Fruit fly (Drosophila melanogaster) whole organism, embryonic: ENCODE data around the gene Crtc.

ENCODE experiments used
- ATbp ChIP-seq: fragments of 200-800 bp; sonication (Bioruptor generic); optimal IDR thresholded peaks from 2 replicates; lab custom pipeline; 2017; ENCODE audit warnings: missing biosample characterization, mild to moderate bottlenecking, missing genetic modification characterization, missing genetic modification reagents
- Antp ChIP-seq: fragments of 200-800 bp; sonication (Bioruptor generic); optimal IDR thresholded peaks from 3 replicates; lab custom pipeline; 2016; ENCODE audit warnings: missing biosample characterization, missing genetic modification characterization
- Atf3 ChIP-seq: fragments of 200-800 bp; sonication (Bioruptor generic); optimal IDR thresholded peaks from 3 replicates; lab custom pipeline; 2016; ENCODE audit warnings: missing biosample characterization, missing genetic modification characterization
- BtbVII ChIP-seq: fragments of 200-800 bp; sonication (Bioruptor generic); optimal IDR thresholded peaks from 3 replicates; lab custom pipeline; 2017; ENCODE audit warnings: missing biosample characterization, mild to moderate bottlenecking, missing genetic modification characterization
- CG11560 ChIP-seq: fragments of 200-800 bp; sonication (Bioruptor generic); IDR thresholded peaks from 3 replicates; pipeline ENCODE4 v1.3.6; 2022; ENCODE audit warnings: missing biosample characterization, missing genetic modification characterization
- CG11695 ChIP-seq: fragments of 200-800 bp; sonication (Bioruptor generic); IDR thresholded peaks from 3 replicates; pipeline ENCODE4 v1.3.6; 2022; ENCODE audit warnings: missing biosample characterization, missing genetic modification characterization
- CG12744 ChIP-seq: fragments of 200-800 bp; sonication (Bioruptor generic); optimal IDR thresholded peaks from 2 replicates; lab custom pipeline; 2016; ENCODE audit warnings: missing biosample characterization, missing genetic modification characterization
- CG14441 ChIP-seq: fragments of 200-800 bp; sonication (Bioruptor generic); IDR thresholded peaks from 2 replicates; pipeline ENCODE4 v1.3.6; 2022; ENCODE audit warnings: missing biosample characterization, missing genetic modification characterization
- CG14965 ChIP-seq: fragments of 200-800 bp; sonication (Bioruptor generic); optimal IDR thresholded peaks from 2 replicates; lab custom pipeline; 2016; ENCODE audit warnings: missing biosample characterization, missing genetic modification characterization, borderline replicate concordance
- CG15601 ChIP-seq: fragments of 200-800 bp; sonication (Bioruptor generic); optimal IDR thresholded peaks from 3 replicates; lab custom pipeline; 2019; ENCODE audit warnings: missing biosample characterization, mild to moderate bottlenecking, missing genetic modification characterization, moderate library complexity
- CG17361 ChIP-seq: fragments of 200-800 bp; sonication (Bioruptor generic); IDR thresholded peaks from 3 replicates; pipeline ENCODE4 v1.3.6; 2022; ENCODE audit warnings: missing biosample characterization, missing genetic modification characterization
- CG18476 ChIP-seq: fragments of 200-800 bp; sonication (Bioruptor generic); optimal IDR thresholded peaks from 2 replicates; lab custom pipeline; 2016; ENCODE audit warnings: missing biosample characterization, mild to moderate bottlenecking, missing genetic modification characterization
- CG2120 ChIP-seq: fragments of 200-800 bp; sonication (Bioruptor generic); optimal IDR thresholded peaks from 3 replicates; lab custom pipeline; 2016; ENCODE audit warnings: missing biosample characterization, missing genetic modification characterization
- CG2199 ChIP-seq: fragments of 200-800 bp; sonication (Bioruptor generic); IDR thresholded peaks from 3 replicates; pipeline ENCODE4 v1.3.6; 2022; ENCODE audit warnings: missing biosample characterization, missing genetic modification characterization
- CG2875 ChIP-seq: fragments of 200-800 bp; sonication (Bioruptor generic); optimal IDR thresholded peaks from 2 replicates; lab custom pipeline; 2017; ENCODE audit warnings: missing biosample characterization, mild to moderate bottlenecking, missing genetic modification characterization, missing genetic modification reagents
- CG31388 ChIP-seq: fragments of 200-800 bp; sonication (Bioruptor generic); optimal IDR thresholded peaks from 2 replicates; lab custom pipeline; 2016; ENCODE audit warnings: missing biosample characterization, missing genetic modification characterization
- CG3163 ChIP-seq: fragments of 200-800 bp; sonication (Bioruptor generic); optimal IDR thresholded peaks from 3 replicates; lab custom pipeline; 2016; ENCODE audit warnings: missing biosample characterization, missing genetic modification characterization
- CG33213 ChIP-seq: fragments of 200-800 bp; sonication (Bioruptor generic); optimal IDR thresholded peaks from 3 replicates; lab custom pipeline; 2016; ENCODE audit warnings: missing biosample characterization, missing genetic modification characterization
- CG33557 ChIP-seq: fragments of 200-800 bp; sonication (Bioruptor generic); optimal IDR thresholded peaks from 2 replicates; lab custom pipeline; 2019; ENCODE audit warnings: missing biosample characterization, mild to moderate bottlenecking, missing genetic modification characterization, moderate library complexity
- CG4730 ChIP-seq: fragments of 200-800 bp; sonication (Bioruptor generic); IDR thresholded peaks from 2 replicates; pipeline ENCODE4 v1.3.6; 2022; ENCODE audit warnings: missing biosample characterization, missing genetic modification characterization
- CG4820 ChIP-seq: fragments of 200-800 bp; sonication (Bioruptor generic); optimal IDR thresholded peaks from 3 replicates; lab custom pipeline; 2016; ENCODE audit warnings: missing biosample characterization, missing genetic modification characterization
- CG5245 ChIP-seq: fragments of 200-800 bp; sonication (Bioruptor generic); optimal IDR thresholded peaks from 3 replicates; lab custom pipeline; 2016; ENCODE audit warnings: missing biosample characterization, missing genetic modification characterization
- CG6654 ChIP-seq: fragments of 200-800 bp; sonication (Bioruptor generic); optimal IDR thresholded peaks from 2 replicates; lab custom pipeline; 2017; ENCODE audit warnings: missing biosample characterization, mild to moderate bottlenecking, missing genetic modification characterization
- CG6683 ChIP-seq: fragments of 200-800 bp; sonication (Bioruptor generic); optimal IDR thresholded peaks from 2 replicates; lab custom pipeline; 2017; ENCODE audit warnings: missing biosample characterization, mild to moderate bottlenecking, missing genetic modification characterization, missing genetic modification reagents
- CG7271 ChIP-seq: fragments of 200-800 bp; sonication (Bioruptor generic); optimal IDR thresholded peaks from 2 replicates; lab custom pipeline; 2018; ENCODE audit warnings: missing biosample characterization, mild to moderate bottlenecking, missing genetic modification characterization, moderate library complexity
- CG7839 ChIP-seq: fragments of 200-800 bp; sonication (Bioruptor generic); optimal IDR thresholded peaks from 3 replicates; lab custom pipeline; 2018; ENCODE audit warnings: missing biosample characterization, mild to moderate bottlenecking, missing genetic modification characterization, moderate library complexity
- CG7963 ChIP-seq: fragments of 200-800 bp; sonication (Bioruptor generic); IDR thresholded peaks from 3 replicates; pipeline ENCODE4 v1.3.6; 2022; ENCODE audit warnings: missing biosample characterization, missing genetic modification characterization; ENCODE audit not compliant: partially characterized antibody
- CG9932 ChIP-seq: fragments of 200-800 bp; sonication (Bioruptor generic); IDR thresholded peaks from 2 replicates; pipeline ENCODE4 v1.3.6; 2022; ENCODE audit warnings: missing biosample characterization, missing genetic modification characterization
- Camta ChIP-seq: fragments of 200-800 bp; sonication (Bioruptor generic); optimal IDR thresholded peaks from 2 replicates; lab custom pipeline; 2016; ENCODE audit warnings: missing biosample characterization, missing genetic modification characterization
- D ChIP-seq, 2 experiments: fragments of 200-800 bp in 1 of 2; fragments of >200 bp in 1 of 2; sonication (Bioruptor generic) in 1 of 2; optimal IDR thresholded peaks; 2 replicates in 1 of 2; 3 replicates in 1 of 2; lab custom pipeline; 2017; ENCODE audit warnings: mild to moderate bottlenecking in 1 of 2, missing biosample characterization in 1 of 2, missing genetic modification characterization in 1 of 2, missing genetic modification reagents in 1 of 2
- Dp ChIP-seq: fragments of 200-800 bp; sonication (Bioruptor generic); optimal IDR thresholded peaks from 2 replicates; lab custom pipeline; 2018; ENCODE audit warnings: missing biosample characterization, mild to moderate bottlenecking, missing genetic modification characterization, moderate library complexity
- E2f2 ChIP-seq: fragments of 200-800 bp; sonication (Bioruptor generic); IDR thresholded peaks from 2 replicates; pipeline ENCODE4 v1.3.6; 2022; ENCODE audit warnings: missing biosample characterization, missing genetic modification characterization
- Eip74EF ChIP-seq, 2 experiments: fragments of 200-800 bp in 1 of 2; fragments of >200 bp in 1 of 2; sonication (Bioruptor generic) in 1 of 2; optimal IDR thresholded peaks; 2 replicates each; lab custom pipeline; 2017 to 2019; ENCODE audit warnings: missing biosample characterization in 2 of 2, missing genetic modification characterization in 2 of 2, mild to moderate bottlenecking in 1 of 2, moderate library complexity in 1 of 2
- Fer3 ChIP-seq: fragments of 200-800 bp; sonication (Bioruptor generic); optimal IDR thresholded peaks from 2 replicates; lab custom pipeline; 2018; ENCODE audit warnings: missing biosample characterization, mild to moderate bottlenecking, missing genetic modification characterization, moderate library complexity
- Gug ChIP-seq: fragments of 200-800 bp; sonication (Bioruptor generic); IDR thresholded peaks from 4 replicates; pipeline ENCODE4 v1.3.6; 2022; ENCODE audit warnings: missing biosample characterization, missing genetic modification characterization
- HmgD ChIP-seq: fragments of 200-800 bp; sonication (Bioruptor generic); optimal IDR thresholded peaks from 3 replicates; lab custom pipeline; 2016; ENCODE audit warnings: missing biosample characterization, missing genetic modification characterization
- Lim3 ChIP-seq: fragments of 200-800 bp; sonication (Bioruptor generic); IDR thresholded peaks from 2 replicates; pipeline ENCODE4 v1.3.6; 2022; ENCODE audit warnings: missing biosample characterization, missing genetic modification characterization
- MBD-R2 ChIP-seq: fragments of 200-800 bp; sonication (Bioruptor generic); IDR thresholded peaks from 2 replicates; pipeline ENCODE4 v1.3.6; 2022; ENCODE audit warnings: missing biosample characterization, missing genetic modification characterization
- NC2α ChIP-seq: fragments of 200-800 bp; sonication (Bioruptor generic); optimal IDR thresholded peaks from 2 replicates; lab custom pipeline; 2016; ENCODE audit warnings: missing biosample characterization, missing genetic modification characterization
- Six4 ChIP-seq: fragments of 200-800 bp; sonication (Bioruptor generic); optimal IDR thresholded peaks from 2 replicates; lab custom pipeline; 2016; ENCODE audit warnings: missing biosample characterization, missing genetic modification characterization
- ato ChIP-seq: fragments of 200-800 bp; sonication (Bioruptor generic); IDR thresholded peaks from 2 replicates; pipeline ENCODE4 v1.3.6; 2022; ENCODE audit warnings: missing biosample characterization, missing genetic modification characterization; ENCODE audit not compliant: partially characterized antibody
- dimm ChIP-seq: fragments of 200-800 bp; sonication (Bioruptor generic); IDR thresholded peaks from 2 replicates; pipeline ENCODE4 v1.3.6; 2022; ENCODE audit warnings: missing biosample characterization, missing genetic modification characterization
- ftz-f1 ChIP-seq: fragments of 200-800 bp; sonication (Bioruptor generic); optimal IDR thresholded peaks from 2 replicates; lab custom pipeline; 2016; ENCODE audit warnings: missing biosample characterization, missing genetic modification characterization
- jumu ChIP-seq: fragments of 200-800 bp; sonication (Bioruptor generic); optimal IDR thresholded peaks from 3 replicates; lab custom pipeline; 2016; ENCODE audit warnings: missing biosample characterization, missing genetic modification characterization
- kay ChIP-seq: fragments of 200-800 bp; sonication (Bioruptor generic); optimal IDR thresholded peaks from 2 replicates; lab custom pipeline; 2016; ENCODE audit warnings: missing biosample characterization, missing genetic modification characterization
- pros ChIP-seq: fragments of 200-800 bp; sonication (Bioruptor generic); optimal IDR thresholded peaks from 3 replicates; lab custom pipeline; 2019; ENCODE audit warnings: missing biosample characterization, mild to moderate bottlenecking, missing genetic modification characterization, moderate library complexity
- rib ChIP-seq: fragments of 200-800 bp; sonication (Bioruptor generic); IDR thresholded peaks from 2 replicates; pipeline ENCODE4 v1.3.6; 2022; ENCODE audit warnings: missing biosample characterization, missing genetic modification characterization
- ssp ChIP-seq: fragments of 200-800 bp; sonication (Bioruptor generic); IDR thresholded peaks from 2 replicates; pipeline ENCODE4 v1.3.6; 2022; ENCODE audit warnings: missing biosample characterization, missing genetic modification characterization
- tna ChIP-seq: fragments of 200-800 bp; sonication (Bioruptor generic); IDR thresholded peaks from 2 replicates; pipeline ENCODE4 v1.3.6; 2022; ENCODE audit warnings: missing biosample characterization, missing genetic modification characterization; ENCODE audit not compliant: partially characterized antibody
- vvl ChIP-seq: fragments of 200-800 bp; sonication (Bioruptor generic); IDR thresholded peaks from 2 replicates; pipeline ENCODE4 v1.3.6; 2022; ENCODE audit warnings: missing biosample characterization, missing genetic modification characterization
- wdn ChIP-seq: fragments of 200-800 bp; sonication (Bioruptor generic); IDR thresholded peaks from 2 replicates; pipeline ENCODE4 v1.3.6; 2022; ENCODE audit warnings: missing biosample characterization, missing genetic modification characterization

The Crtc gene

dm6 chr3L:17644906-17645244 is 24.2 kb downstream of the Crtc start, which contains the start of gene Pep (continued):
- TF ChIP-seq vvl = peak; percentile 72
- TF ChIP-seq E2f2 (GFP tag; lab: Robert Waterston, UW) = peak; percentile 80
- no peak for TF ChIP-seq ssp (GFP tag; lab: Robert Waterston, UW)
- TF ChIP-seq CG18476 (GFP tag; lab: Kevin White, UChicago) = no peak
- TF ChIP-seq D (optimal IDR thresholded peaks at IDR 0.05; lab: Kevin White, UChicago) = no peak
- no peak for TF ChIP-seq D (GFP tag; optimal IDR thresholded peaks at IDR 0.05; lab: Kevin White, UChicago)
- TF ChIP-seq CG2120 (GFP tag; lab: Kevin White, UChicago) = peak; percentile 56
- TF ChIP-seq CG3163 (GFP tag; lab: Kevin White, UChicago) = peak; percentile 38
- 0 out of 2 replicates have a peak, but pooled peaks have one; percentile 22 for TF ChIP-seq wdn (GFP tag; lab: Robert Waterston, UW)
- peak; percentile 59 for TF ChIP-seq BtbVII (GFP tag; lab: Kevin White, UChicago)
- TF ChIP-seq Atf3 = no peak
- TF ChIP-seq kay (GFP tag; lab: Kevin White, UChicago) = peak; percentile 43
- TF ChIP-seq dimm (GFP tag; lab: Robert Waterston, UW) = no peak
- TF ChIP-seq jumu (GFP tag; lab: Kevin White, UChicago) = peak; percentile 64
- TF ChIP-seq pros (GFP tag; lab: Kevin White, UChicago) = no peak
- no peak for TF ChIP-seq Lim3 (GFP tag; lab: Robert Waterston, UW)
- TF ChIP-seq CG7839 (tag; lab: Kevin White, UChicago) = no peak
- no peak for TF ChIP-seq CG33557
- peak; percentile 38 for TF ChIP-seq CG15601
- TF ChIP-seq CG6654 (GFP tag; lab: Kevin White, UChicago) = no peak
- TF ChIP-seq CG9932 = no peak; the same call in 1 of the 2 replicates
- no peak for TF ChIP-seq CG5245 (GFP tag; lab: Kevin White, UChicago)
- no peak for TF ChIP-seq CG31388 (GFP tag; lab: Kevin White, UChicago)
- TF ChIP-seq CG2875 = no peak
- TF ChIP-seq MBD-R2 = peak; percentile 56
- TF ChIP-seq CG12744 (GFP tag; lab: Kevin White, UChicago) = peak; percentile 21
- TF ChIP-seq ato (GFP tag; lab: Robert Waterston, UW) = peak; percentile 98
- TF ChIP-seq rib (GFP tag; lab: Robert Waterston, UW) = 0 out of 2 replicates have a peak, but pooled peaks have one; percentile 21
- no peak for TF ChIP-seq CG6683
- TF ChIP-seq CG14965 (GFP tag; lab: Kevin White, UChicago) = no peak
- peak; percentile 72 for TF ChIP-seq Dp
- peak; percentile 53; the same call in 2 of the 3 replicates for TF ChIP-seq CG17361 (GFP tag; lab: Robert Waterston, UW)
- peak; percentile 61 for TF ChIP-seq CG7271 (tag; lab: Kevin White, UChicago)
- no peak for TF ChIP-seq CG4730 (GFP tag; lab: Robert Waterston, UW)
- TF ChIP-seq CG14441 (GFP tag; lab: Robert Waterston, UW) = no peak
- TF ChIP-seq Camta = peak; percentile 4
- TF ChIP-seq CG11560 = no peak
- peak; percentile 97 for TF ChIP-seq tna
- peak; percentile 1 for TF ChIP-seq NC2α (GFP tag; lab: Kevin White, UChicago)
- no peak for TF ChIP-seq CG4820 (GFP tag; lab: Kevin White, UChicago)
- no peak for TF ChIP-seq ftz-f1 (GFP tag; lab: Kevin White, UChicago)
- TF ChIP-seq Fer3 (tag; lab: Kevin White, UChicago) = peak; percentile 30
- peak; percentile 74 for TF ChIP-seq HmgD
- TF ChIP-seq Gug (GFP tag; lab: Robert Waterston, UW) = no peak; the same call in 3 of the 4 replicates
- no peak for TF ChIP-seq ATbp (GFP tag; lab: Kevin White, UChicago)
- peak; percentile 70 for TF ChIP-seq CG33213 (GFP tag; lab: Kevin White, UChicago)
- TF ChIP-seq Eip74EF (GFP tag; optimal IDR thresholded peaks at IDR 0.05; lab: Kevin White, UChicago) = no peak
- TF ChIP-seq Antp = peak; percentile 34
- TF ChIP-seq CG7963 = peak; percentile 98
- peak; percentile 84; the same call in 2 of the 3 replicates for TF ChIP-seq CG2199 (GFP tag; lab: Robert Waterston, UW)
- TF ChIP-seq CG11695 (GFP tag; lab: Robert Waterston, UW) = 0 out of 3 replicates have a peak, but pooled peaks have one; percentile 4
- no peak for TF ChIP-seq Six4 (GFP tag; lab: Kevin White, UChicago)
